Worm (Caenorhabditis elegans) whole organism, late embryonic: Measurements from ENCODE around the gene bcl-7.
A peak's percentile ranks its signal among the peaks of the same experiment; 100 is the strongest.

Source experiments
- C08G9.2 ChIP-seq: sonication (generic microtip); optimal IDR thresholded peaks from 2 replicates; lab custom pipeline; 2016; ENCODE audit warnings: mild to moderate bottlenecking, missing genetic modification characterization, moderate library complexity, missing compliant biosample characterization
- ama-1 ChIP-seq: fragments of 150-350 bp; optimal IDR thresholded peaks from 2 replicates; lab custom pipeline; 2014
- ceh-14 ChIP-seq: sonication (generic microtip); optimal IDR thresholded peaks from 2 replicates; lab custom pipeline; 2016; ENCODE audit warnings: missing genotype, missing genetic modification characterization, missing compliant biosample characterization
- ceh-18 ChIP-seq: sonication (generic microtip); optimal IDR thresholded peaks from 2 replicates; lab custom pipeline; 2016; ENCODE audit warnings: missing genetic modification characterization, missing compliant biosample characterization
- ceh-22 ChIP-seq: sonication (generic microtip); optimal IDR thresholded peaks from 2 replicates; lab custom pipeline; 2017; ENCODE audit warnings: missing biosample characterization, missing genetic modification characterization
- ceh-30 ChIP-seq: fragments of 150-350 bp; optimal IDR thresholded peaks from 2 replicates; lab custom pipeline; 2014; ENCODE audit warnings: missing biosample characterization, missing genetic modification characterization
- ceh-31 ChIP-seq: sonication (generic microtip); optimal IDR thresholded peaks from 2 replicates; lab custom pipeline; 2016; ENCODE audit warnings: missing genetic modification characterization, missing compliant biosample characterization
- ceh-48 ChIP-seq: sonication (generic microtip); optimal IDR thresholded peaks from 2 replicates; lab custom pipeline; 2016; ENCODE audit warnings: missing genetic modification characterization, inconsistent platforms, missing compliant biosample characterization
- ceh-6 ChIP-seq: fragments of 200-800 bp; sonication (Bioruptor generic); optimal IDR thresholded peaks from 2 replicates; lab custom pipeline; 2018; ENCODE audit warnings: mild to moderate bottlenecking, missing genetic modification characterization, missing compliant biosample characterization
- dmd-4 ChIP-seq: sonication (generic microtip); optimal IDR thresholded peaks from 2 replicates; lab custom pipeline; 2016; ENCODE audit warnings: borderline replicate concordance, missing genetic modification characterization, missing compliant biosample characterization
- dve-1 ChIP-seq: sonication (generic microtip); optimal IDR thresholded peaks from 2 replicates; lab custom pipeline; 2017; ENCODE audit warnings: antibody characterized with exemption, mild to moderate bottlenecking, missing genetic modification characterization, missing compliant biosample characterization
- elt-2 ChIP-seq: sonication (generic microtip); optimal IDR thresholded peaks from 2 replicates; lab custom pipeline; 2016; ENCODE audit warnings: missing genetic modification reagents, missing genetic modification characterization, missing compliant biosample characterization
- eyg-1 ChIP-seq: sonication (generic microtip); optimal IDR thresholded peaks from 2 replicates; lab custom pipeline; 2016; ENCODE audit warnings: missing genotype, missing genetic modification characterization, missing compliant biosample characterization
- fkh-10 ChIP-seq: fragments of 150-350 bp; optimal IDR thresholded peaks from 2 replicates; lab custom pipeline; 2014; ENCODE audit warnings: missing biosample characterization, missing genetic modification reagents, missing genetic modification characterization
- gmeb-2 ChIP-seq: sonication (generic microtip); optimal IDR thresholded peaks from 2 replicates; lab custom pipeline; 2016; ENCODE audit warnings: missing genetic modification characterization, inconsistent platforms, missing compliant biosample characterization
- hlh-30 ChIP-seq: sonication (generic microtip); optimal IDR thresholded peaks from 2 replicates; lab custom pipeline; 2017; ENCODE audit warnings: antibody characterized with exemption, missing genetic modification characterization, missing compliant biosample characterization; ENCODE audit not compliant: insufficient read depth
- nfya-1 ChIP-seq: sonication (generic microtip); optimal IDR thresholded peaks from 2 replicates; lab custom pipeline; 2017; ENCODE audit warnings: missing genetic modification characterization, mild to moderate bottlenecking, missing compliant biosample characterization, antibody characterized with exemption, moderate library complexity
- nhr-232 ChIP-seq: sonication (generic microtip); optimal IDR thresholded peaks from 2 replicates; lab custom pipeline; 2016; ENCODE audit warnings: missing genetic modification characterization, missing compliant biosample characterization
- pag-3 ChIP-seq: sonication (generic microtip); optimal IDR thresholded peaks from 2 replicates; lab custom pipeline; 2016; ENCODE audit warnings: missing compliant biosample characterization, missing genetic modification characterization, borderline replicate concordance
- pat-9 ChIP-seq: fragments of 200-800 bp; sonication (Bioruptor generic); optimal IDR thresholded peaks from 2 replicates; lab custom pipeline; 2018; ENCODE audit warnings: mild to moderate bottlenecking, missing genetic modification characterization, moderate library complexity, missing compliant biosample characterization
- ref-2 ChIP-seq: sonication (generic microtip); optimal IDR thresholded peaks from 2 replicates; lab custom pipeline; 2016; ENCODE audit warnings: missing genetic modification characterization, missing compliant biosample characterization
- rnt-1 ChIP-seq: sonication (generic microtip); optimal IDR thresholded peaks from 2 replicates; lab custom pipeline; 2016; ENCODE audit warnings: missing genetic modification characterization, missing compliant biosample characterization
- sdc-2 ChIP-seq: sonication (generic microtip); optimal IDR thresholded peaks from 2 replicates; lab custom pipeline; 2016; ENCODE audit warnings: missing genotype, missing genetic modification characterization, missing compliant biosample characterization
- sox-4 ChIP-seq: sonication (generic microtip); optimal IDR thresholded peaks from 2 replicates; lab custom pipeline; 2017; ENCODE audit warnings: mild to moderate bottlenecking, missing genetic modification characterization, inconsistent platforms, missing compliant biosample characterization
- ttx-3 ChIP-seq: sonication (generic microtip); optimal IDR thresholded peaks from 2 replicates; lab custom pipeline; 2016; ENCODE audit warnings: missing genetic modification reagents, missing genetic modification characterization, missing compliant biosample characterization
- unc-3 ChIP-seq, 2 experiments: fragments of 200-800 bp in 1 of 2; sonication (Bioruptor generic) in 1 of 2; sonication (generic microtip) in 1 of 2; conservative IDR thresholded peaks in 1 of 2; optimal IDR thresholded peaks in 1 of 2; 2 replicates each; pipeline versions ENCODE4 v1.3.6 to Lab custom; 2016 to 2022; ENCODE audit warnings: missing compliant biosample characterization in 2 of 2, missing genetic modification characterization in 2 of 2, missing genetic modification reagents in 1 of 2
- unc-42 ChIP-seq: sonication (generic microtip); optimal IDR thresholded peaks from 2 replicates; lab custom pipeline; 2016; ENCODE audit warnings: missing genotype, missing genetic modification characterization, missing compliant biosample characterization
- unc-55 ChIP-seq: sonication (generic microtip); optimal IDR thresholded peaks from 2 replicates; lab custom pipeline; 2017; ENCODE audit warnings: missing biosample characterization, missing genetic modification reagents, missing genetic modification characterization
- zip-5 ChIP-seq: sonication (generic microtip); optimal IDR thresholded peaks from 2 replicates; lab custom pipeline; 2016; ENCODE audit warnings: missing genetic modification characterization, missing compliant biosample characterization
- ztf-16 ChIP-seq: sonication (generic microtip); optimal IDR thresholded peaks from 2 replicates; lab custom pipeline; 2017; ENCODE audit warnings: missing genetic modification characterization, missing compliant biosample characterization

bcl-7 gene

ce11 chrIII:5938013-5938412 is 12.1 kb downstream of the bcl-7 start (continued):
- TF ChIP-seq ceh-18 (peak; percentile 39), fkh-10 (no peak), rnt-1 (tag; lab: Kevin White, UChicago) (peak; percentile 44), nfya-1 (tag; lab: Kevin White, UChicago) (no peak), unc-3 (GFP tag; conservative IDR thresholded peaks at IDR 0.05; lab: Robert Waterston, UW) (no peak), unc-3 (tag; optimal IDR thresholded peaks at IDR 0.05; lab: Kevin White, UChicago) (no peak), ceh-30 (tag; lab: Kevin White, UChicago) (no peak), sox-4 (no peak), pag-3 (tag; lab: Kevin White, UChicago) (no peak), eyg-1 (tag; lab: Kevin White, UChicago) (no peak)

ce11 chrIII:5938790-5939452 is 13.0 kb downstream of the bcl-7 start:
- TF ChIP-seq zip-5 (tag; lab: Kevin White, UChicago): no peak
- TF ChIP-seq unc-42 (tag; lab: Kevin White, UChicago): peak; percentile 13

- TF ChIP-seq hlh-30 (tag; lab: Kevin White, UChicago) (peak; percentile 41), zip-5 (tag; lab: Kevin White, UChicago) (no peak), ref-2 (tag; lab: Kevin White, UChicago) (peak; percentile 36), pag-3 (tag; lab: Kevin White, UChicago) (no peak), dmd-4 (tag; lab: Kevin White, UChicago) (no peak), eyg-1 (tag; lab: Kevin White, UChicago) (no peak), dve-1 (tag; lab: Kevin White, UChicago) (no peak)
Measured at ce11 chrIII:5939453-5940296, 13.8 kb downstream of the bcl-7 start, which contains the start of gene ubq-1. Gene ubq-1 (plus strand): TSS chrIII:5940254.

- no peak for TF ChIP-seq fkh-10
- peak; percentile 61 for TF ChIP-seq nfya-1 (tag; lab: Kevin White, UChicago)
- no peak for TF ChIP-seq ceh-22 (tag; lab: Kevin White, UChicago)
- no peak for TF ChIP-seq ztf-16 (tag; lab: Kevin White, UChicago)
- TF ChIP-seq elt-2 (tag; lab: Kevin White, UChicago): peak; percentile 18
- peak; percentile 5 for TF ChIP-seq nhr-232 (tag; lab: Kevin White, UChicago)
- TF ChIP-seq pat-9 (tag; lab: Kevin White, UChicago): no peak
- TF ChIP-seq ceh-6 (GFP tag; lab: Kevin White, UChicago): no peak
- peak; percentile 44 for TF ChIP-seq C08G9.2 (tag; lab: Kevin White, UChicago)
- peak; percentile 94 for TF ChIP-seq hlh-30 (tag; lab: Kevin White, UChicago)
- TF ChIP-seq ceh-48: peak; percentile 95
- peak; percentile 38 for TF ChIP-seq ceh-31 (tag; lab: Kevin White, UChicago)
- TF ChIP-seq ttx-3 (tag; lab: Kevin White, UChicago): no peak
- TF ChIP-seq ama-1 (lab: Kevin White, UChicago): peak; percentile 84
- peak; percentile 35 for TF ChIP-seq unc-55 (GFP tag; lab: Kevin White, UChicago)
- no peak for TF ChIP-seq ceh-30 (tag; lab: Kevin White, UChicago)
- no peak for TF ChIP-seq unc-3 (GFP tag; conservative IDR thresholded peaks at IDR 0.05; lab: Robert Waterston, UW)
- TF ChIP-seq unc-3 (tag; optimal IDR thresholded peaks at IDR 0.05; lab: Kevin White, UChicago): no peak
- TF ChIP-seq gmeb-2 (tag; lab: Kevin White, UChicago): no peak
- TF ChIP-seq ceh-14 (tag; lab: Kevin White, UChicago): peak; percentile 5
- no peak for TF ChIP-seq sdc-2 (tag; lab: Kevin White, UChicago)
Measured at ce11 chrIII:5940525-5940974, 14.7 kb downstream of the bcl-7 start.
